Fruit fly (Drosophila melanogaster) whole organism, embryonic: Measurements from ENCODE around the gene CG5861.

Experiments used
- Abd-B ChIP-seq: fragments of 200-800 bp; sonication (Bioruptor generic); optimal IDR thresholded peaks from 2 replicates; lab custom pipeline; 2018; ENCODE audit warnings: missing biosample characterization, mild to moderate bottlenecking, missing genetic modification characterization, moderate library complexity
- BtbVII ChIP-seq: fragments of 200-800 bp; sonication (Bioruptor generic); optimal IDR thresholded peaks from 3 replicates; lab custom pipeline; 2017; ENCODE audit warnings: missing biosample characterization, mild to moderate bottlenecking, missing genetic modification characterization
- CG10462 ChIP-seq: fragments of 200-800 bp; sonication (Bioruptor generic); optimal IDR thresholded peaks from 2 replicates; lab custom pipeline; 2016; ENCODE audit warnings: missing biosample characterization, missing genetic modification characterization
- CG10654 ChIP-seq: fragments of 200-800 bp; sonication (Bioruptor generic); optimal IDR thresholded peaks from 2 replicates; lab custom pipeline; 2016; ENCODE audit warnings: missing biosample characterization, missing genetic modification characterization
- CG12942 ChIP-seq: fragments of 200-800 bp; sonication (Bioruptor generic); optimal IDR thresholded peaks from 3 replicates; lab custom pipeline; 2016; ENCODE audit warnings: missing biosample characterization, missing genetic modification characterization
- CG15696 ChIP-seq: fragments of 200-800 bp; sonication (Bioruptor generic); optimal IDR thresholded peaks from 2 replicates; lab custom pipeline; 2019; ENCODE audit warnings: missing biosample characterization, mild to moderate bottlenecking, missing genetic modification characterization, moderate library complexity
- CG17385 ChIP-seq: fragments of 200-800 bp; sonication (Bioruptor generic); optimal IDR thresholded peaks from 3 replicates; lab custom pipeline; 2018; ENCODE audit warnings: missing biosample characterization, mild to moderate bottlenecking, missing genetic modification characterization
- CG17612 ChIP-seq: fragments of 200-800 bp; sonication (Bioruptor generic); IDR thresholded peaks from 2 replicates; pipeline ENCODE4 v1.3.6; 2022; ENCODE audit warnings: missing biosample characterization, missing genetic modification characterization
- CG1792 ChIP-seq: fragments of 200-800 bp; sonication (Bioruptor generic); optimal IDR thresholded peaks from 2 replicates; lab custom pipeline; 2016; ENCODE audit warnings: missing biosample characterization, missing genetic modification characterization
- CG18011 ChIP-seq: fragments of 200-800 bp; sonication (Bioruptor generic); optimal IDR thresholded peaks from 2 replicates; lab custom pipeline; 2017; ENCODE audit warnings: missing biosample characterization, missing genetic modification characterization, mild to moderate bottlenecking, moderate library complexity, missing genotype
- CG1832 ChIP-seq: fragments of 200-800 bp; sonication (Bioruptor generic); optimal IDR thresholded peaks from 2 replicates; lab custom pipeline; 2017; ENCODE audit warnings: missing biosample characterization, mild to moderate bottlenecking, missing genetic modification characterization, inconsistent platforms
- CG2202 ChIP-seq: fragments of 200-800 bp; sonication (Bioruptor generic); optimal IDR thresholded peaks from 2 replicates; lab custom pipeline; 2018; ENCODE audit warnings: missing biosample characterization, mild to moderate bottlenecking, missing genetic modification characterization
- CG30431 ChIP-seq: fragments of 200-800 bp; sonication (Bioruptor generic); optimal IDR thresholded peaks from 2 replicates; lab custom pipeline; 2017; ENCODE audit warnings: missing biosample characterization, missing genetic modification characterization
- CG3065 ChIP-seq: fragments of 200-800 bp; sonication (Bioruptor generic); optimal IDR thresholded peaks from 2 replicates; lab custom pipeline; 2016; ENCODE audit warnings: missing biosample characterization, missing genetic modification characterization
- CG32767 ChIP-seq: fragments of 200-800 bp; sonication (Bioruptor generic); IDR thresholded peaks from 2 replicates; pipeline ENCODE4 v1.3.6; 2022; ENCODE audit warnings: missing biosample characterization, missing genetic modification characterization
- CG4617 ChIP-seq: fragments of 200-800 bp; sonication (Bioruptor generic); optimal IDR thresholded peaks from 3 replicates; lab custom pipeline; 2016; ENCODE audit warnings: missing biosample characterization, missing genetic modification characterization, borderline replicate concordance
- CG4730 ChIP-seq: fragments of 200-800 bp; sonication (Bioruptor generic); IDR thresholded peaks from 2 replicates; pipeline ENCODE4 v1.3.6; 2022; ENCODE audit warnings: missing biosample characterization, missing genetic modification characterization
- CG6654 ChIP-seq: fragments of 200-800 bp; sonication (Bioruptor generic); optimal IDR thresholded peaks from 2 replicates; lab custom pipeline; 2017; ENCODE audit warnings: missing biosample characterization, mild to moderate bottlenecking, missing genetic modification characterization
- CG6854 ChIP-seq: fragments of 200-800 bp; sonication (Bioruptor generic); optimal IDR thresholded peaks from 3 replicates; lab custom pipeline; 2017; ENCODE audit warnings: missing biosample characterization, mild to moderate bottlenecking, missing genetic modification characterization
- CG7556 ChIP-seq: fragments of 200-800 bp; sonication (Bioruptor generic); optimal IDR thresholded peaks from 2 replicates; lab custom pipeline; 2017; ENCODE audit warnings: missing biosample characterization, mild to moderate bottlenecking, missing genetic modification characterization
- CG9215 ChIP-seq: fragments of 200-800 bp; sonication (Bioruptor generic); IDR thresholded peaks from 2 replicates; pipeline ENCODE4 v1.3.6; 2022; ENCODE audit warnings: missing biosample characterization, missing genetic modification characterization
- CG9437 ChIP-seq: fragments of 200-800 bp; sonication (Bioruptor generic); optimal IDR thresholded peaks from 2 replicates; lab custom pipeline; 2018; ENCODE audit warnings: missing biosample characterization, mild to moderate bottlenecking, missing genetic modification characterization
- Dbx ChIP-seq: fragments of 200-800 bp; sonication (Bioruptor generic); IDR thresholded peaks from 3 replicates; pipeline ENCODE4 v1.3.6; 2022; ENCODE audit warnings: missing biosample characterization, missing genetic modification characterization
- Dek ChIP-seq: fragments of 200-800 bp; sonication (Bioruptor generic); optimal IDR thresholded peaks from 3 replicates; lab custom pipeline; 2019; ENCODE audit warnings: missing biosample characterization, mild to moderate bottlenecking, missing genetic modification characterization, moderate library complexity
- Ets65A ChIP-seq: fragments of 200-800 bp; sonication (Bioruptor generic); peaks from one replicate; lab custom pipeline; 2016; ENCODE audit warnings: missing biosample characterization, missing genetic modification characterization
- Hmx ChIP-seq: fragments of 200-800 bp; sonication (Bioruptor generic); optimal IDR thresholded peaks from 2 replicates; lab custom pipeline; 2016; ENCODE audit warnings: missing biosample characterization, missing genetic modification characterization
- Lim3 ChIP-seq: fragments of 200-800 bp; sonication (Bioruptor generic); IDR thresholded peaks from 2 replicates; pipeline ENCODE4 v1.3.6; 2022; ENCODE audit warnings: missing biosample characterization, missing genetic modification characterization
- Med ChIP-seq: fragments of 200-800 bp; sonication (Bioruptor generic); peaks from one replicate; lab custom pipeline; 2016; ENCODE audit warnings: missing biosample characterization, missing genetic modification characterization, mild to moderate bottlenecking, inconsistent platforms, moderate library complexity
- NC2β ChIP-seq: fragments of 200-800 bp; sonication (Bioruptor generic); optimal IDR thresholded peaks from 2 replicates; lab custom pipeline; 2016; ENCODE audit warnings: missing biosample characterization, missing genetic modification characterization
- Nf-YB ChIP-seq: fragments of 200-800 bp; sonication (Bioruptor generic); optimal IDR thresholded peaks from 3 replicates; lab custom pipeline; 2019; ENCODE audit warnings: missing biosample characterization, mild to moderate bottlenecking, missing genetic modification characterization, moderate library complexity
- NfI ChIP-seq: fragments of 200-800 bp; sonication (Bioruptor generic); optimal IDR thresholded peaks from 3 replicates; lab custom pipeline; 2018; ENCODE audit warnings: missing biosample characterization, mild to moderate bottlenecking, missing genetic modification characterization, moderate library complexity
- Stat92E ChIP-seq, 3 experiments: fragments of >200 bp in 2 of 3; fragments of 200-800 bp in 1 of 3; sonication (Bioruptor generic) in 1 of 3; optimal IDR thresholded peaks; 2 replicates each; lab custom pipeline; 2017 to 2019; ENCODE audit warnings: missing biosample characterization in 3 of 3, missing genetic modification characterization in 3 of 3, mild to moderate bottlenecking in 1 of 3, moderate library complexity in 1 of 3
- Taf1 ChIP-seq: fragments of 200-800 bp; sonication (Bioruptor generic); IDR thresholded peaks from 2 replicates; pipeline ENCODE4 v1.3.6; 2022; ENCODE audit warnings: missing biosample characterization, missing genetic modification characterization
- ac ChIP-seq: fragments of 200-800 bp; sonication (Bioruptor generic); optimal IDR thresholded peaks from 3 replicates; lab custom pipeline; 2017; ENCODE audit warnings: missing biosample characterization, mild to moderate bottlenecking, missing genetic modification characterization
- amos ChIP-seq: fragments of 200-800 bp; sonication (Bioruptor generic); IDR thresholded peaks from 2 replicates; pipeline ENCODE4 v1.3.6; 2022; ENCODE audit warnings: missing biosample characterization, missing genetic modification characterization; ENCODE audit not compliant: partially characterized antibody
- bcd ChIP-seq: fragments of 200-800 bp; sonication (Bioruptor generic); optimal IDR thresholded peaks from 2 replicates; lab custom pipeline; 2017; ENCODE audit warnings: missing biosample characterization, mild to moderate bottlenecking, missing genetic modification characterization
- br ChIP-seq: fragments of >200 bp; optimal IDR thresholded peaks from 2 replicates; lab custom pipeline; 2017
- danr ChIP-seq: fragments of 200-800 bp; sonication (Bioruptor generic); IDR thresholded peaks from 2 replicates; pipeline ENCODE4 v1.3.6; 2022; ENCODE audit warnings: missing biosample characterization, missing genetic modification characterization
- fd96Cb ChIP-seq: fragments of 200-800 bp; sonication (Bioruptor generic); optimal IDR thresholded peaks from 2 replicates; lab custom pipeline; 2018; ENCODE audit warnings: missing biosample characterization, mild to moderate bottlenecking, missing genetic modification characterization, moderate library complexity
- hbn ChIP-seq: fragments of 200-800 bp; sonication (Bioruptor generic); IDR thresholded peaks from 2 replicates; pipeline ENCODE4 v1.3.6; 2022; ENCODE audit warnings: missing biosample characterization, missing genetic modification characterization; ENCODE audit not compliant: partially characterized antibody
- insv ChIP-seq, 2 experiments: fragments of 200-800 bp; sonication (Bioruptor generic); optimal IDR thresholded peaks; 3 replicates each; lab custom pipeline; 2016 to 2018; ENCODE audit warnings: missing biosample characterization in 2 of 2, missing genetic modification characterization in 2 of 2
- jumu ChIP-seq: fragments of 200-800 bp; sonication (Bioruptor generic); optimal IDR thresholded peaks from 3 replicates; lab custom pipeline; 2016; ENCODE audit warnings: missing biosample characterization, missing genetic modification characterization
- lola ChIP-seq, 3 experiments: fragments of >200 bp in 2 of 3; fragments of 200-800 bp in 1 of 3; sonication (Bioruptor generic) in 1 of 3; optimal IDR thresholded peaks; 2 replicates each; lab custom pipeline; 2017 to 2019; ENCODE audit warnings: missing biosample characterization in 3 of 3, missing genetic modification characterization in 3 of 3, mild to moderate bottlenecking in 1 of 3, moderate library complexity in 1 of 3
- nmo ChIP-seq: fragments of 200-800 bp; sonication (Bioruptor generic); optimal IDR thresholded peaks from 2 replicates; lab custom pipeline; 2018; ENCODE audit warnings: missing biosample characterization, mild to moderate bottlenecking, missing genetic modification characterization, moderate library complexity
- pb ChIP-seq: fragments of 200-800 bp; sonication (Bioruptor generic); optimal IDR thresholded peaks from 3 replicates; lab custom pipeline; 2016; ENCODE audit warnings: missing biosample characterization, missing genetic modification characterization
- peb ChIP-seq: fragments of 200-800 bp; sonication (Bioruptor generic); IDR thresholded peaks from 2 replicates; pipeline ENCODE4 v1.3.6; 2022; ENCODE audit warnings: missing biosample characterization, missing genetic modification characterization
- tap ChIP-seq: fragments of 200-800 bp; optimal IDR thresholded peaks from 3 replicates; lab custom pipeline; 2019; ENCODE audit warnings: missing biosample characterization, mild to moderate bottlenecking, missing genetic modification characterization, moderate library complexity
- twi ChIP-seq: fragments of 200-800 bp; optimal IDR thresholded peaks from 2 replicates; lab custom pipeline; 2019; ENCODE audit warnings: missing biosample characterization, mild to moderate bottlenecking, missing genetic modification characterization, moderate library complexity
- zfh2 ChIP-seq: fragments of 200-800 bp; sonication (Bioruptor generic); optimal IDR thresholded peaks from 2 replicates; lab custom pipeline; 2016; ENCODE audit warnings: missing biosample characterization, missing genetic modification characterization

Gene CG5861

dm6 chr2L:16269232-16270134 is 37.6 kb downstream of the CG5861 start (continued):
- TF ChIP-seq CG1792 (no peak), jumu (no peak), Dbx (no peak), BtbVII (peak; percentile 96), CG6854 (GFP tag; lab: Kevin White, UChicago) (peak; percentile 96), Lim3 (no peak), NfI (GFP tag; lab: Kevin White, UChicago) (peak; percentile 86), ac (GFP tag; lab: Kevin White, UChicago) (peak; percentile 17), CG9437 (GFP tag; lab: Kevin White, UChicago) (peak; percentile 66), NC2β (GFP tag; lab: Kevin White, UChicago) (peak; percentile 63), twi (tag; lab: Kevin White, UChicago) (peak; percentile 60), Ets65A (GFP tag; lab: Kevin White, UChicago) (no peak), CG17612 (GFP tag; lab: Robert Waterston, UW) (no peak), Med (GFP tag; lab: Kevin White, UChicago) (peak; percentile 96), CG15696 (tag; lab: Kevin White, UChicago) (no peak), CG12942 (GFP tag; lab: Kevin White, UChicago) (no peak), CG9215 (no peak), amos (GFP tag; lab: Robert Waterston, UW) (no peak), CG10654 (GFP tag; lab: Kevin White, UChicago) (no peak), CG3065 (GFP tag; lab: Kevin White, UChicago) (no peak), CG7556 (GFP tag; lab: Kevin White, UChicago) (peak; percentile 24), hbn (GFP tag; lab: Robert Waterston, UW) (no peak), lola (GFP tag; optimal IDR thresholded peaks at IDR 0.05; lab: Kevin White, UChicago) (no peak), CG6654 (no peak), CG32767 (GFP tag; lab: Robert Waterston, UW) (no peak), nmo (no peak), tap (peak; percentile 82), fd96Cb (no peak), br (no peak), Abd-B (no peak), CG17385 (GFP tag; lab: Kevin White, UChicago) (peak; percentile 87), bcd (GFP tag; lab: Kevin White, UChicago) (peak; percentile 56), Dek (tag; lab: Kevin White, UChicago) (peak; percentile 49), CG18011 (GFP tag; lab: Kevin White, UChicago) (peak; percentile 49), CG1832 (GFP tag; lab: Kevin White, UChicago) (peak; percentile 79), zfh2 (no peak), Taf1 (GFP tag; lab: Robert Waterston, UW) (no peak), CG4617 (GFP tag; lab: Kevin White, UChicago) (no peak), danr (GFP tag; lab: Robert Waterston, UW) (no peak), CG4730 (no peak), Stat92E (GFP tag; optimal IDR thresholded peaks at IDR 0.05; lab: Kevin White, UChicago) (no peak), insv (GFP tag; optimal IDR thresholded peaks at IDR 0.05; lab: Kevin White, UChicago) (peak; percentile 99 to 100), Nf-YB (GFP tag; lab: Kevin White, UChicago) (peak; percentile 68), CG30431 (GFP tag; lab: Kevin White, UChicago) (no peak), CG10462 (GFP tag; lab: Kevin White, UChicago) (no peak), CG2202 (tag; lab: Kevin White, UChicago) (peak; percentile 52), pb (GFP tag; lab: Kevin White, UChicago) (peak; percentile 72), peb (GFP tag; lab: Robert Waterston, UW) (no peak), Hmx (GFP tag; lab: Kevin White, UChicago) (no peak)
